Fruit fly (Drosophila melanogaster): ENCODE measurements around the gene CG1578.

Gene CG1578

DNA sequence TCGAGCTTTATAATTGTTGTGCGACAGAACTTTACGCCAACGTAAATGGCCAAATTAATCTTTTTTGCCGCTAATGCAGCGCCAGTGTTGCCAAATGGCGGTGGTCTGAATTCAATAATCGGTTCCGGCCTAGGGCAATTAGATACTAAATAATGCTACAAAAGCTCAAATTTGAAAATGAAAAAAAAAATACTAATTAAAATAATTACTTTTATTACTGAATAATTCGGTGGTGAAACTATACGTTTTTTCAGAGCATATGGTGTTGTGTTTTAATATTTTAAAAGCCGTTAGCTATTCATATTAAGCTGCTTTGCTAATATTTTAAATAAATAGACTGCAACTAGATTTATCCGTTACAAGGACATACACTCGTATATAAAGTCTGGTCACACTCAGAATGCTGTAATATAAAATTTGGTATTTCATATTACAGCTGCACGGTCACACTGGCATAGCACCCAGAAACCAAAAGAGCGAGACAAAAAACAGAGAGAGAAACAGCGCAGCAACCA, at the start of gene CG1578, which contains the start of gene rudhira (continued):
- TF ChIP-seq CG4404 (GFP tag; IDR thresholded peaks at IDR 0.05) (no peak), Dip3 (GFP tag; optimal IDR thresholded peaks at IDR 0.05) (no peak), Ptx1 (GFP tag; IDR thresholded peaks at IDR 0.05) (no peak), CG5953 (GFP tag; IDR thresholded peaks at IDR 0.05) (no peak), BEAF-32 (GFP tag; optimal IDR thresholded peaks at IDR 0.05) (peak; percentile 52), prd (optimal IDR thresholded peaks at IDR 0.05) (no peak), prd (GFP tag; IDR thresholded peaks at IDR 0.05) (0 out of 3 replicates have a peak, but pooled peaks have one; percentile 12), HLH54F (GFP tag; optimal IDR thresholded peaks at IDR 0.05) (no peak), sens (GFP tag) (peak; percentile 40), PHDP (tag; optimal IDR thresholded peaks at IDR 0.05) (no peak), caup (GFP tag; optimal IDR thresholded peaks at IDR 0.05; ENCODE audit: severe bottlenecking) (no peak), Myb (GFP tag; optimal IDR thresholded peaks at IDR 0.05) (peak; percentile 52), sqz (GFP tag; optimal IDR thresholded peaks at IDR 0.05) (peak; percentile 46), Opbp (GFP tag; IDR thresholded peaks at IDR 0.05; ENCODE audit: partially characterized antibody) (no peak), chn (GFP tag; optimal IDR thresholded peaks at IDR 0.05) (no peak), grau (tag; optimal IDR thresholded peaks at IDR 0.05) (no peak), D19B (GFP tag; optimal IDR thresholded peaks at IDR 0.05) (no peak), vnd (GFP tag; IDR thresholded peaks at IDR 0.05; ENCODE audit: partially characterized antibody) (no peak), CG34376 (GFP tag; optimal IDR thresholded peaks at IDR 0.05) (no peak), B-H1 (GFP tag; IDR thresholded peaks at IDR 0.05) (no peak), Meics (GFP tag; optimal IDR thresholded peaks at IDR 0.05) (peak; percentile 21), Dad (GFP tag; optimal IDR thresholded peaks at IDR 0.05) (no peak), CG7556 (GFP tag; optimal IDR thresholded peaks at IDR 0.05) (no peak), CG4424 (GFP tag; optimal IDR thresholded peaks at IDR 0.05) (no peak), CG17361 (GFP tag; IDR thresholded peaks at IDR 0.05) (0 out of 3 replicates have a peak, but pooled peaks have one; percentile 17)

DNA sequence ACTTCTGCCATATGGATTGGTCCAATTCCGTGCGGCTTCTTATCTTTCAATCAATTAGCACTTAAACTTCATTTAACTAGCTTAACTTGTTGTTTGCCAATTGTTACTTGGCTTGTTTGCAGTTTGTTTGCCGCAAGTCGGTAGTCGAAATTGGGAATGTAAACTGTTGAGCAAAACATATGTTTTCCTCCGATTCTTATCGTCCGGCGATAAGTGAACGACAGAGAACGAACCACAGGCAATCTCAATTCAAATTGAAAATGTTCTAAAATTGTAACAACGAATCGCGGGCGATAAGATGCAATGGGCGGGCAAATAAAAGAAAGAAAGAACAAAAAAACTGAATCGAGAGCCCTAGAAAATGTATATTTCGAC, 42.1 kb upstream of the CG1578 start:
- TF ChIP-seq CG1024 (GFP tag; IDR thresholded peaks at IDR 0.05) (no peak), CG11085 (GFP tag; IDR thresholded peaks at IDR 0.05) (no peak), caup (GFP tag; optimal IDR thresholded peaks at IDR 0.05; ENCODE audit: severe bottlenecking) (peak; percentile 59), CG11398 (GFP tag; optimal IDR thresholded peaks at IDR 0.05) (no peak), CG2712 (tag; optimal IDR thresholded peaks at IDR 0.05) (no peak), mirr (GFP tag; optimal IDR thresholded peaks at IDR 0.05) (peak; percentile 68), grn (GFP tag; optimal IDR thresholded peaks at IDR 0.05) (peak; percentile 62), CG8478 (optimal IDR thresholded peaks at IDR 0.05) (no peak), exex (tag; optimal IDR thresholded peaks at IDR 0.05) (peak; percentile 51), CG2199 (GFP tag; IDR thresholded peaks at IDR 0.05) (0 out of 3 replicates have a peak, but pooled peaks have one; percentile 21), NC2β (GFP tag; optimal IDR thresholded peaks at IDR 0.05) (no peak)

DNA sequence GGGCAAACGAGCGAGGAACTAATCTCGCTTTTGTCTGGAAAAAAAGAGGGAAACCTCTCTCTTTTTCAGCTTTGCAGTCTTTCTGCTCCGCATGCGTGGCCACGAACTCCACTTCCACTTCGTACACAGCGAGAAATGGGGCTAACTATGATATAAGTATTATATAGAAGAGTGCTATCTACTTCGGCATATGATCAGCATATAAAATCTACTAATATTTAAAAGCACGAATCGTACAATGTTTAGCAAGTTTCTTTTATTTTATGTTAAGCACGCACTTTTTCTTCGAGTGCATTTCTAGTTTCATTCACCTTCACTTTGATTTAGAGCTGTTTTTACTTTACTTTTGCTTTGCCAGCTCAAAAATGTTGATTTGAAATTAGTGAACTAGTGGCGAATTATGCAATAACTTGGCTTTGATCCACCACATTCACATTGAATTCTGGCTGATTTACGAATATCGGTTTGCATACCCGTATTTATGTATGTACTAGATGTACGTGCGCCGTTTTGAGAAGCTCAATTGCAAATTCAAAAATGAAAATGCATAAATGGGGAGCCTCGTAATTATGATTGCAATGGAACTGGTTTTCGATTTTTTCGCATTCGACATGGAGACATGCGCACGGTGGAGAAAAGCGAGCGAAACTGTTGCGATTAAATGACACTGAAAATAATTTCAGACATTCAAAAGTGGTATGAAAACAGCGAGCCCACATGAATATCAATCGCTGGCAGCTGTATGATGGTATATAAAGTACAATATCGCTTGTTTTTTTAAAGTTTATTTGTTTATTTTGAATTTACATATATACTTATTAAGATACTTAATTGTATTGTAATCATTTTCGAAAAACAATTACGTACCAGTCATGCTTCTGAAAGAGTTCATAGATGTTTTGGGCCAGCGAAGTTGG, 41.4 kb upstream of the CG1578 start:
- peak; percentile 49 for TF ChIP-seq CG30020 (tag; optimal IDR thresholded peaks at IDR 0.05)
- peak; percentile 49 for TF ChIP-seq slou (GFP tag; optimal IDR thresholded peaks at IDR 0.05)
- TF ChIP-seq Sox100B (GFP tag; optimal IDR thresholded peaks at IDR 0.05) = peak; percentile 71
- no peak for TF ChIP-seq D (optimal IDR thresholded peaks at IDR 0.05)
- peak; percentile 73 for TF ChIP-seq D (GFP tag; optimal IDR thresholded peaks at IDR 0.05)
- TF ChIP-seq Gug (GFP tag; IDR thresholded peaks at IDR 0.05) = peak; percentile 70; the same call in 3 of the 4 replicates
- TF ChIP-seq sug (tag; optimal IDR thresholded peaks at IDR 0.05) = peak; percentile 60
- peak; percentile 36 for TF ChIP-seq CG13775 (GFP tag; optimal IDR thresholded peaks at IDR 0.05)
- TF ChIP-seq CG1233 (GFP tag; optimal IDR thresholded peaks at IDR 0.05) = peak; percentile 89
- no peak for TF ChIP-seq CG6791 (GFP tag; IDR thresholded peaks at IDR 0.05; ENCODE audit: partially characterized antibody)
- TF ChIP-seq CG30403 (GFP tag; optimal IDR thresholded peaks at IDR 0.05) = peak; percentile 70
- TF ChIP-seq dm (GFP tag; optimal IDR thresholded peaks at IDR 0.05) = peak; percentile 18
- peak; percentile 85 for TF ChIP-seq lilli (GFP tag; optimal IDR thresholded peaks at IDR 0.05)
- peak; percentile 48 for TF ChIP-seq CG2875 (GFP tag; optimal IDR thresholded peaks at IDR 0.05)
- no peak for TF ChIP-seq Hr39 (optimal IDR thresholded peaks at IDR 0.05)

All from whole organism, embryonic.